Fruit fly (Drosophila melanogaster) whole organism, embryonic: ENCODE results near the gene CG10710.

Experiments
- Adf1 ChIP-seq: fragments of 200-800 bp; sonication (Bioruptor generic); IDR thresholded peaks from 2 replicates; pipeline ENCODE4 v1.3.6; 2022; ENCODE audit warnings: missing biosample characterization, missing genetic modification characterization
- Antp ChIP-seq: fragments of 200-800 bp; sonication (Bioruptor generic); optimal IDR thresholded peaks from 3 replicates; lab custom pipeline; 2016; ENCODE audit warnings: missing biosample characterization, missing genetic modification characterization
- BEAF-32 ChIP-seq: fragments of 200-800 bp; sonication (Bioruptor generic); optimal IDR thresholded peaks from 3 replicates; lab custom pipeline; 2017; ENCODE audit warnings: missing biosample characterization, missing genetic modification characterization, mild to moderate bottlenecking, moderate library complexity, missing genetic modification reagents
- CG10209 ChIP-seq: fragments of 200-800 bp; sonication (Bioruptor generic); optimal IDR thresholded peaks from 3 replicates; lab custom pipeline; 2017; ENCODE audit warnings: missing biosample characterization, mild to moderate bottlenecking, missing genetic modification characterization, missing genetic modification reagents
- CG14860 ChIP-seq: fragments of 200-800 bp; sonication (Bioruptor generic); IDR thresholded peaks from 3 replicates; pipeline ENCODE4 v1.3.6; 2022; ENCODE audit warnings: missing biosample characterization, missing genetic modification characterization; ENCODE audit not compliant: partially characterized antibody
- CG15514 ChIP-seq: fragments of 200-800 bp; sonication (Bioruptor generic); optimal IDR thresholded peaks from 3 replicates; lab custom pipeline; 2017; ENCODE audit warnings: missing biosample characterization, missing genetic modification characterization, mild to moderate bottlenecking, moderate library complexity, missing genetic modification reagents
- CG1603 ChIP-seq: fragments of 200-800 bp; sonication (Bioruptor generic); optimal IDR thresholded peaks from 2 replicates; lab custom pipeline; 2019; ENCODE audit warnings: missing biosample characterization, mild to moderate bottlenecking, missing genetic modification characterization, moderate library complexity
- CG16813 ChIP-seq: fragments of 200-800 bp; sonication (Bioruptor generic); IDR thresholded peaks from 3 replicates; pipeline ENCODE4 v1.3.6; 2022; ENCODE audit warnings: missing biosample characterization, missing genetic modification characterization; ENCODE audit not compliant: partially characterized antibody
- CG17186 ChIP-seq: fragments of 200-800 bp; sonication (Bioruptor generic); optimal IDR thresholded peaks from 3 replicates; lab custom pipeline; 2017; ENCODE audit warnings: missing biosample characterization, missing genetic modification reagents, missing genetic modification characterization
- CG17829 ChIP-seq: fragments of 200-800 bp; optimal IDR thresholded peaks from 2 replicates; lab custom pipeline; 2019; ENCODE audit warnings: missing biosample characterization, mild to moderate bottlenecking, missing genetic modification characterization, moderate library complexity
- CG18599 ChIP-seq: fragments of 200-800 bp; sonication (Bioruptor generic); optimal IDR thresholded peaks from 3 replicates; lab custom pipeline; 2017; ENCODE audit warnings: missing biosample characterization, missing genetic modification characterization, mild to moderate bottlenecking, moderate library complexity, missing genetic modification reagents
- CG2116 ChIP-seq: fragments of 200-800 bp; sonication (Bioruptor generic); optimal IDR thresholded peaks from 3 replicates; lab custom pipeline; 2018; ENCODE audit warnings: missing biosample characterization, mild to moderate bottlenecking, missing genetic modification characterization
- CG30431 ChIP-seq: fragments of 200-800 bp; sonication (Bioruptor generic); optimal IDR thresholded peaks from 2 replicates; lab custom pipeline; 2017; ENCODE audit warnings: missing biosample characterization, missing genetic modification characterization
- CG3726 ChIP-seq: fragments of 200-800 bp; sonication (Bioruptor generic); IDR thresholded peaks from 3 replicates; pipeline ENCODE4, ENCODE4 v1.3.6; 2022; ENCODE audit warnings: missing biosample characterization, missing genetic modification characterization
- CG42726 ChIP-seq: fragments of 200-800 bp; sonication (Bioruptor generic); IDR thresholded peaks from 2 replicates; pipeline ENCODE4 v1.3.6; 2022; ENCODE audit warnings: missing biosample characterization, missing genetic modification characterization; ENCODE audit not compliant: partially characterized antibody
- CG4617 ChIP-seq: fragments of 200-800 bp; sonication (Bioruptor generic); optimal IDR thresholded peaks from 3 replicates; lab custom pipeline; 2016; ENCODE audit warnings: missing biosample characterization, missing genetic modification characterization, borderline replicate concordance
- CG4730 ChIP-seq: fragments of 200-800 bp; sonication (Bioruptor generic); IDR thresholded peaks from 2 replicates; pipeline ENCODE4 v1.3.6; 2022; ENCODE audit warnings: missing biosample characterization, missing genetic modification characterization
- CG6791 ChIP-seq: fragments of 200-800 bp; sonication (Bioruptor generic); IDR thresholded peaks from 3 replicates; pipeline ENCODE4 v1.3.6; 2022; ENCODE audit warnings: missing biosample characterization, missing genetic modification characterization; ENCODE audit not compliant: partially characterized antibody
- CG7556 ChIP-seq: fragments of 200-800 bp; sonication (Bioruptor generic); optimal IDR thresholded peaks from 2 replicates; lab custom pipeline; 2017; ENCODE audit warnings: missing biosample characterization, mild to moderate bottlenecking, missing genetic modification characterization
- CG7786 ChIP-seq: fragments of 200-800 bp; sonication (Bioruptor generic); optimal IDR thresholded peaks from 2 replicates; lab custom pipeline; 2016; ENCODE audit warnings: missing biosample characterization, missing genetic modification characterization
- CG7987 ChIP-seq: fragments of 200-800 bp; sonication (Bioruptor generic); optimal IDR thresholded peaks from 2 replicates; lab custom pipeline; 2018; ENCODE audit warnings: missing biosample characterization, mild to moderate bottlenecking, missing genetic modification characterization, moderate library complexity
- CHES-1-like ChIP-seq: fragments of 200-800 bp; sonication (Bioruptor generic); optimal IDR thresholded peaks from 2 replicates; lab custom pipeline; 2016; ENCODE audit warnings: missing biosample characterization, missing genetic modification characterization
- CoRest ChIP-seq: fragments of 200-800 bp; sonication (Bioruptor generic); optimal IDR thresholded peaks from 3 replicates; lab custom pipeline; 2018; ENCODE audit warnings: missing biosample characterization, mild to moderate bottlenecking, missing genetic modification characterization, moderate library complexity
- CrebB ChIP-seq: fragments of 200-800 bp; sonication (Bioruptor generic); optimal IDR thresholded peaks from 3 replicates; lab custom pipeline; 2018; ENCODE audit warnings: missing biosample characterization, mild to moderate bottlenecking, missing genetic modification characterization
- Dll ChIP-seq: fragments of 200-800 bp; sonication (Bioruptor generic); IDR thresholded peaks from 4 replicates; pipeline ENCODE4 v1.3.6; 2022; ENCODE audit warnings: missing biosample characterization, missing genetic modification characterization; ENCODE audit not compliant: partially characterized antibody
- Dref ChIP-seq: fragments of 200-800 bp; sonication (Bioruptor generic); IDR thresholded peaks from 2 replicates; pipeline ENCODE4 v1.3.6; 2022; ENCODE audit warnings: missing biosample characterization, missing genetic modification characterization
- E2f2 ChIP-seq: fragments of 200-800 bp; sonication (Bioruptor generic); IDR thresholded peaks from 2 replicates; pipeline ENCODE4 v1.3.6; 2022; ENCODE audit warnings: missing biosample characterization, missing genetic modification characterization
- Elba2 ChIP-seq: fragments of 200-800 bp; sonication (Bioruptor generic); optimal IDR thresholded peaks from 3 replicates; lab custom pipeline; 2016; ENCODE audit warnings: missing biosample characterization, missing genetic modification characterization
- Ets97D ChIP-seq: fragments of 200-800 bp; sonication (Bioruptor generic); optimal IDR thresholded peaks from 3 replicates; lab custom pipeline; 2016; ENCODE audit warnings: missing biosample characterization, missing genetic modification characterization
- Lhr ChIP-seq: fragments of 200-800 bp; sonication (Bioruptor generic); optimal IDR thresholded peaks from 3 replicates; lab custom pipeline; 2017; ENCODE audit warnings: mild to moderate bottlenecking, missing biosample characterization, missing genetic modification reagents, missing genetic modification characterization
- Myb ChIP-seq: fragments of 200-800 bp; sonication (Bioruptor generic); optimal IDR thresholded peaks from 2 replicates; lab custom pipeline; 2016; ENCODE audit warnings: missing biosample characterization, missing genetic modification characterization
- Rfx ChIP-seq: fragments of 200-800 bp; sonication (Bioruptor generic); IDR thresholded peaks from 2 replicates; pipeline ENCODE4 v1.3.6; 2022; ENCODE audit warnings: missing biosample characterization, missing genetic modification characterization
- Sry-δ ChIP-seq: fragments of 200-800 bp; sonication (Bioruptor generic); optimal IDR thresholded peaks from 2 replicates; lab custom pipeline; 2016; ENCODE audit warnings: missing biosample characterization, missing genetic modification characterization
- Stat92E ChIP-seq, 3 experiments: fragments of >200 bp in 2 of 3; fragments of 200-800 bp in 1 of 3; sonication (Bioruptor generic) in 1 of 3; optimal IDR thresholded peaks; 2 replicates each; lab custom pipeline; 2017 to 2019; ENCODE audit warnings: missing biosample characterization in 3 of 3, missing genetic modification characterization in 3 of 3, mild to moderate bottlenecking in 1 of 3, moderate library complexity in 1 of 3
- bbx ChIP-seq: fragments of 200-800 bp; sonication (Bioruptor generic); IDR thresholded peaks from 2 replicates; pipeline ENCODE4 v1.3.6; 2022; ENCODE audit warnings: missing biosample characterization, missing genetic modification characterization; ENCODE audit not compliant: partially characterized antibody
- btn ChIP-seq: fragments of 200-800 bp; sonication (Bioruptor generic); optimal IDR thresholded peaks from 2 replicates; lab custom pipeline; 2016; ENCODE audit warnings: missing biosample characterization, missing genetic modification characterization
- crol ChIP-seq: fragments of 200-800 bp; sonication (Bioruptor generic); IDR thresholded peaks from 2 replicates; pipeline ENCODE4 v1.3.6; 2022; ENCODE audit warnings: missing biosample characterization, missing genetic modification characterization
- danr ChIP-seq: fragments of 200-800 bp; sonication (Bioruptor generic); IDR thresholded peaks from 2 replicates; pipeline ENCODE4 v1.3.6; 2022; ENCODE audit warnings: missing biosample characterization, missing genetic modification characterization
- fd64A ChIP-seq: fragments of 200-800 bp; sonication (Bioruptor generic); optimal IDR thresholded peaks from 3 replicates; lab custom pipeline; 2018; ENCODE audit warnings: missing biosample characterization, mild to moderate bottlenecking, missing genetic modification characterization
- hth ChIP-seq: fragments of >200 bp; optimal IDR thresholded peaks from 2 replicates; lab custom pipeline; 2017; ENCODE audit warnings: inconsistent platforms
- knrl ChIP-seq: fragments of 200-800 bp; sonication (Bioruptor generic); IDR thresholded peaks from 3 replicates; pipeline ENCODE4 v1.3.6; 2022; ENCODE audit warnings: missing biosample characterization, missing genetic modification characterization; ENCODE audit not compliant: partially characterized antibody
- nmo ChIP-seq: fragments of 200-800 bp; sonication (Bioruptor generic); optimal IDR thresholded peaks from 2 replicates; lab custom pipeline; 2018; ENCODE audit warnings: missing biosample characterization, mild to moderate bottlenecking, missing genetic modification characterization, moderate library complexity
- pros ChIP-seq: fragments of 200-800 bp; sonication (Bioruptor generic); optimal IDR thresholded peaks from 3 replicates; lab custom pipeline; 2019; ENCODE audit warnings: missing biosample characterization, mild to moderate bottlenecking, missing genetic modification characterization, moderate library complexity
- shn ChIP-seq: fragments of 200-800 bp; sonication (Bioruptor generic); optimal IDR thresholded peaks from 3 replicates; lab custom pipeline; 2016; ENCODE audit warnings: missing biosample characterization, missing genetic modification characterization
- so ChIP-seq: fragments of 200-800 bp; sonication (Bioruptor generic); IDR thresholded peaks from 3 replicates; pipeline ENCODE4 v1.3.6; 2022; ENCODE audit warnings: missing biosample characterization, missing genetic modification characterization
- tx ChIP-seq: fragments of 200-800 bp; sonication (Bioruptor generic); optimal IDR thresholded peaks from 2 replicates; lab custom pipeline; 2016; ENCODE audit warnings: missing biosample characterization, missing genetic modification characterization
- unc-4 ChIP-seq: fragments of 200-800 bp; sonication (Bioruptor generic); IDR thresholded peaks from 2 replicates; pipeline ENCODE4 v1.3.6; 2022; ENCODE audit warnings: missing biosample characterization, missing genetic modification characterization; ENCODE audit not compliant: partially characterized antibody
- zen ChIP-seq: fragments of 200-800 bp; sonication (Bioruptor generic); optimal IDR thresholded peaks from 3 replicates; lab custom pipeline; 2018; ENCODE audit warnings: missing biosample characterization, mild to moderate bottlenecking, missing genetic modification characterization, moderate library complexity

CG10710 gene

DNA sequence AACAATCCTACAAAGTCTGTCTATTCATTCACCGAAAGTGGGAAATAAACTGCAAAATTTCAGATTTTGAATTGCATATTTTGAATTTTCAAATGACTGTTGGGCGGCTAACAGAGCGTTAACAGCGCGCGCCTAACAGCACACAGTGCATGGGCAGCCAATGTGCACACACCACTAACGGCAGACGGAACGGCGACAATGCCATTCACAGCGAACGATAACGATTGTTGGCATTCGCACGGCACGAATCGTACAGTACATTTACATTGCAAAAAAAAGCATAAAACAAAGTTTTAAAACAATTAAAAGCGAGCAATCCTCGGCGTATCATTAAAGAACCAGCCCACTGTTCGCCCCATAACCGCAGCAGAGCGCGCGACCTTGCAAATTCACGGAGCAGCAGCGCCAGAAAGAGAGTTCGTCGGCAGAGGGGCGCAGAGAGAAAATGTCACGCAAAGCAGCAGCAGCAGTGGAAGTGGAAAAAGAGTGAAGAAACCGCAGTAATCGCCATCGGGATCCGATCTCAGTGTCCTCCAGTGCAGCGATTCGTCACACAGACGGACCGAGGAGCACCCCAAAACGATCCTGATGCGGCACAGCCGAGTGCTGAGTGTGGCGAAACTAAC is 16.8 kb downstream of the CG10710 start, which contains the start of gene Spt20 (continued):
- TF ChIP-seq CG42726 (GFP tag; lab: Robert Waterston, UW), result 0 out of 2 replicates have a peak, but pooled peaks have one; percentile 37
- peak; percentile 72 for TF ChIP-seq Dref (GFP tag; lab: Robert Waterston, UW)
- TF ChIP-seq E2f2 (GFP tag; lab: Robert Waterston, UW), result peak; percentile 84
- peak; percentile 39 for TF ChIP-seq CHES-1-like (GFP tag; lab: Kevin White, UChicago)
- TF ChIP-seq CG17186 (GFP tag; lab: Kevin White, UChicago), result peak; percentile 100
- TF ChIP-seq CG16813 (GFP tag; lab: Robert Waterston, UW), result peak; percentile 57; the same call in 2 of the 3 replicates
- no peak for TF ChIP-seq pros (GFP tag; lab: Kevin White, UChicago)
- no peak for TF ChIP-seq hth (lab: Kevin White, UChicago)
- TF ChIP-seq zen (tag; lab: Kevin White, UChicago), result no peak
- peak; percentile 56; the same call in 1 of the 3 replicates for TF ChIP-seq CG6791 (GFP tag; lab: Robert Waterston, UW)
- no peak for TF ChIP-seq CG18599 (GFP tag; lab: Kevin White, UChicago)
- peak; percentile 47 for TF ChIP-seq Rfx (GFP tag; lab: Robert Waterston, UW)
- peak; percentile 52; the same call in 1 of the 2 replicates for TF ChIP-seq Adf1
- TF ChIP-seq CG3726, result no peak
- TF ChIP-seq CG1603 (tag; lab: Kevin White, UChicago), result no peak
- TF ChIP-seq Lhr (GFP tag; lab: Kevin White, UChicago), result peak; percentile 44
- TF ChIP-seq Antp, result no peak
- TF ChIP-seq shn (GFP tag; lab: Kevin White, UChicago), result no peak
- TF ChIP-seq CG14860 (GFP tag; lab: Robert Waterston, UW), result 0 out of 3 replicates have a peak, but pooled peaks have one; percentile 36
- TF ChIP-seq bbx, result peak; percentile 57; the same call in 1 of the 2 replicates
- no peak for TF ChIP-seq CG7786 (GFP tag; lab: Kevin White, UChicago)
- TF ChIP-seq CG17829 (tag; lab: Kevin White, UChicago), result peak; percentile 19
- peak; percentile 37; the same call in 2 of the 3 replicates for TF ChIP-seq knrl (GFP tag; lab: Robert Waterston, UW)
- TF ChIP-seq CrebB, result peak; percentile 8
- no peak for TF ChIP-seq so (GFP tag; lab: Robert Waterston, UW)
- TF ChIP-seq BEAF-32, result peak; percentile 63
- TF ChIP-seq CG30431 (GFP tag; lab: Kevin White, UChicago), result no peak
- TF ChIP-seq CG4730 (GFP tag; lab: Robert Waterston, UW), result no peak
- no peak for TF ChIP-seq fd64A (GFP tag; lab: Kevin White, UChicago)
- peak in 1 of 3 experiments; percentile 32 for TF ChIP-seq Stat92E (GFP tag; optimal IDR thresholded peaks at IDR 0.05; lab: Kevin White, UChicago)
- TF ChIP-seq CG7987, result peak; percentile 34
- TF ChIP-seq unc-4 (GFP tag; lab: Robert Waterston, UW), result peak; percentile 55
- peak; percentile 37 for TF ChIP-seq CG2116 (GFP tag; lab: Kevin White, UChicago)
- TF ChIP-seq CoRest, result no peak
- no peak for TF ChIP-seq CG10209 (GFP tag; lab: Kevin White, UChicago)
- TF ChIP-seq danr (GFP tag; lab: Robert Waterston, UW), result no peak
- peak; percentile 92 for TF ChIP-seq Myb (GFP tag; lab: Kevin White, UChicago)
- TF ChIP-seq CG15514 (GFP tag; lab: Kevin White, UChicago), result peak; percentile 45
- peak; percentile 69 for TF ChIP-seq Ets97D (GFP tag; lab: Kevin White, UChicago)
- peak; percentile 57 for TF ChIP-seq Sry-δ (GFP tag; lab: Kevin White, UChicago)
- TF ChIP-seq nmo, result peak; percentile 34
- peak; percentile 39; the same call in 2 of the 4 replicates for TF ChIP-seq Dll (GFP tag; lab: Robert Waterston, UW)
- no peak for TF ChIP-seq CG7556 (GFP tag; lab: Kevin White, UChicago)
- no peak for TF ChIP-seq tx (GFP tag; lab: Kevin White, UChicago)
- peak; percentile 76 for TF ChIP-seq crol
- no peak for TF ChIP-seq Elba2 (GFP tag; lab: Kevin White, UChicago)
- TF ChIP-seq CG4617 (GFP tag; lab: Kevin White, UChicago), result peak; percentile 96
- TF ChIP-seq btn (GFP tag; lab: Kevin White, UChicago), result no peak
